Fruit fly (Drosophila melanogaster) whole organism, prepupa: ENCODE data around the gene Pex12.

ENCODE experiments used
- CG31627 ChIP-seq: fragments of 200-800 bp; sonication (Bioruptor generic); optimal IDR thresholded peaks from 3 replicates; lab custom pipeline; 2016; ENCODE audit warnings: missing biosample characterization, missing genetic modification characterization
- dac ChIP-seq: fragments of 200-800 bp; sonication (Bioruptor generic); optimal IDR thresholded peaks from 2 replicates; lab custom pipeline; 2017; ENCODE audit warnings: missing biosample characterization, mild to moderate bottlenecking, missing genetic modification characterization
- ss ChIP-seq, 2 experiments: fragments of 200-800 bp; sonication (Bioruptor generic); optimal IDR thresholded peaks; 2 replicates in 1 of 2; 3 replicates in 1 of 2; lab custom pipeline; 2017 to 2018; ENCODE audit warnings: mild to moderate bottlenecking in 2 of 2, missing biosample characterization in 2 of 2, missing genetic modification characterization in 2 of 2, moderate library complexity in 1 of 2

dm6 chr2L:780182-780581 lies 35.6 kb upstream of the Pex12 start, which contains the start of gene Gr21a:
- no peak for TF ChIP-seq CG31627 (GFP tag; lab: Kevin White, UChicago)
- TF ChIP-seq dac (GFP tag; lab: Kevin White, UChicago): no peak
- no peak for TF ChIP-seq ss (GFP tag; optimal IDR thresholded peaks at IDR 0.05; lab: Kevin White, UChicago)
